Worm (Caenorhabditis elegans): ENCODE measurements around the gene F11G11.13.

- TF ChIP-seq R02D3.7 (tag; optimal IDR thresholded peaks at IDR 0.05), result no peak
- TF ChIP-seq mdl-1 (tag; optimal IDR thresholded peaks at IDR 0.05), result no peak
- TF ChIP-seq pha-4 (tag; optimal IDR thresholded peaks at IDR 0.05), result no peak
- TF ChIP-seq elt-3 (tag; optimal IDR thresholded peaks at IDR 0.05), result no peak
- TF ChIP-seq nhr-76 (tag; optimal IDR thresholded peaks at IDR 0.05), result no peak
- TF ChIP-seq unc-62 (GFP tag; optimal IDR thresholded peaks at IDR 0.05), result no peak
- no peak for TF ChIP-seq ama-1 (optimal IDR thresholded peaks at IDR 0.05)
- no peak for TF ChIP-seq nhr-11 (tag; optimal IDR thresholded peaks at IDR 0.05)
Observed at ce11 chrII:4884403-4884802, 8.4 kb upstream of the F11G11.13 start.

Measured in whole organism, L3 larva.